Worm (Caenorhabditis elegans) whole organism, early embryonic: ENCODE measurements around the gene F13E9.19.
A peak's percentile ranks its signal among the peaks of the same experiment; 100 is the strongest.

ENCODE experiments used
- B0310.2 ChIP-seq: sonication (generic microtip); optimal IDR thresholded peaks from 2 replicates; lab custom pipeline; 2016; ENCODE audit warnings: mild to moderate bottlenecking, missing genetic modification characterization, missing compliant biosample characterization
- F13C5.2 ChIP-seq: sonication (generic microtip); optimal IDR thresholded peaks from 2 replicates; lab custom pipeline; 2017; ENCODE audit warnings: mild to moderate bottlenecking, missing genetic modification characterization, inconsistent platforms, missing compliant biosample characterization
- aly-1 ChIP-seq: sonication (generic microtip); optimal IDR thresholded peaks from 2 replicates; lab custom pipeline; 2016; ENCODE audit warnings: missing genetic modification characterization, missing compliant biosample characterization
- ama-1 ChIP-seq: fragments of 150-350 bp; optimal IDR thresholded peaks from 2 replicates; lab custom pipeline; 2014
- ceh-13 ChIP-seq: fragments of 200-800 bp; sonication (Bioruptor generic); optimal IDR thresholded peaks from 2 replicates; lab custom pipeline; 2018; ENCODE audit warnings: mild to moderate bottlenecking, missing genetic modification characterization, missing compliant biosample characterization
- ceh-36 ChIP-seq: sonication (generic microtip); optimal IDR thresholded peaks from 2 replicates; lab custom pipeline; 2016; ENCODE audit warnings: missing genetic modification characterization, inconsistent platforms, missing compliant biosample characterization
- ets-7 ChIP-seq: sonication (generic microtip); optimal IDR thresholded peaks from 2 replicates; lab custom pipeline; 2016; ENCODE audit warnings: missing genotype, missing genetic modification characterization, missing compliant biosample characterization
- flt-1 ChIP-seq: fragments of 200-800 bp; sonication (Bioruptor generic); IDR thresholded peaks from 2 replicates; pipeline ENCODE4 v1.3.6; 2022; ENCODE audit warnings: missing genetic modification characterization, missing compliant biosample characterization
- hmbx-1 ChIP-seq: sonication (generic microtip); optimal IDR thresholded peaks from 2 replicates; lab custom pipeline; 2016; ENCODE audit warnings: mild to moderate bottlenecking, missing genetic modification characterization, missing compliant biosample characterization
- hmg-4 ChIP-seq: fragments of 200-800 bp; sonication (Bioruptor generic); optimal IDR thresholded peaks from 2 replicates; lab custom pipeline; 2018; ENCODE audit warnings: mild to moderate bottlenecking, missing genetic modification characterization, missing compliant biosample characterization
- hnd-1 ChIP-seq: sonication (generic microtip); optimal IDR thresholded peaks from 2 replicates; lab custom pipeline; 2016; ENCODE audit warnings: missing genetic modification characterization, missing compliant biosample characterization
- pes-1 ChIP-seq: fragments of 200-800 bp; sonication (Bioruptor generic); IDR thresholded peaks from 2 replicates; pipeline ENCODE4 v1.3.6; 2022; ENCODE audit warnings: missing genetic modification reagents, missing genetic modification characterization, missing compliant biosample characterization
- scrt-1 ChIP-seq: fragments of 200-800 bp; sonication (Bioruptor generic); IDR thresholded peaks from 2 replicates; pipeline ENCODE4 v1.3.6; 2022; ENCODE audit warnings: missing genetic modification characterization, missing compliant biosample characterization
- sea-1 ChIP-seq: fragments of 200-800 bp; sonication (Bioruptor generic); conservative IDR thresholded peaks from 2 replicates; pipeline ENCODE4 v1.3.6; 2022; ENCODE audit warnings: missing genetic modification characterization, missing compliant biosample characterization
- tbx-11 ChIP-seq: fragments of 200-800 bp; sonication (Bioruptor generic); IDR thresholded peaks from 2 replicates; pipeline ENCODE4 v1.3.6; 2022; ENCODE audit warnings: missing genetic modification characterization, missing compliant biosample characterization
- tbx-37 ChIP-seq: fragments of 200-800 bp; sonication (Bioruptor generic); conservative IDR thresholded peaks from 2 replicates; pipeline ENCODE4 v1.3.6; 2022; ENCODE audit warnings: missing genetic modification reagents, missing genetic modification characterization, missing compliant biosample characterization
- tra-4 ChIP-seq: sonication (generic microtip); optimal IDR thresholded peaks from 2 replicates; lab custom pipeline; 2017; ENCODE audit warnings: missing genetic modification characterization, missing compliant biosample characterization

The F13E9.19 gene

DNA sequence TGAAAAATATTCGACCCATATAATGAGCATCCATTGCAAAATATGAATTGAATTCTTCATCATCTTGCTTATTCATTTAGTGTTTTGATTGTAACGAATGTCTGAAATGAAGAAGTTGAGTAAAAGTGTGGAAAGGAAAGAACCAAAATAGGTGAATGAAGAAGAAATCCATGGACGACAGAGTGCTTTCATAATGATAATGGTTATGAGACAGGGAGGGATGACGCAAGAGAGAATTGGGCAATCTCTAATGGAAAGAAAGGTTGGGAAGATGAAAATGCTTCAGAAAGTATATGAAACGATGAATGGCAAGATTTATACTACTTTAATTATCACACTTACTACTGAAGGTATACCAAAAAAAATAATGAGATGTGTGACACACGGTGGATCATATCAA, 5.1 kb downstream of the F13E9.19 start, which contains the start of gene ZK596.3:
ZK596.3 (minus strand) TSS at position 101 of the 400 bp plus-strand sequence.
- TF ChIP-seq ets-7 (tag; lab: Kevin White, UChicago) (no peak), tra-4 (tag; lab: Kevin White, UChicago) (no peak), ceh-36 (tag; lab: Kevin White, UChicago) (no peak), aly-1 (no peak), ama-1 (lab: Kevin White, UChicago) (no peak), B0310.2 (tag; lab: Kevin White, UChicago) (no peak), tbx-11 (GFP tag; lab: Robert Waterston, UW) (no peak), hmg-4 (no peak), tbx-37 (GFP tag; lab: Robert Waterston, UW) (no peak), flt-1 (GFP tag; lab: Robert Waterston, UW) (no peak)

DNA sequence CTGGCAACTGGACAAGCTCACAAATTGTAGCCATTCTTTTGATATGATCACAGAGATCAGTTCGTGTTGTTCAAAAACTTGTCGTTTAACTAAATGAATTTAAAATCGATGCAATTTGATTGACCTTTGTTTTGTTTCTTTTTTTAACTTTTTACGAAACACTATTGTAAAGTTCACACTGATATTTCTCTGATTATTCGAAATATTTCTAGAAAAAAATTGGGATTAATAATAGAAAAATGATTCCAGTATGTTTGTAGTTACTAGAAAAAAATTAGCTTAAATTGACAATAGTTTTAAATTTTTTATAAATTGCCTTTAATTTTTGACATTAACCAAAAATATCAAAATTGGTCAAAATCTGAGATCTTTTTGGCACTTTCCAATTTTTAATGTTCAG, 10.0 kb downstream of the F13E9.19 start, which contains the start of gene ZK596.2:
ZK596.2 (minus strand) TSS at position 101 of the 400 bp plus-strand sequence.
- TF ChIP-seq tra-4 (tag; lab: Kevin White, UChicago) = no peak
- no peak for TF ChIP-seq tbx-11 (GFP tag; lab: Robert Waterston, UW)
- no peak for TF ChIP-seq ceh-13 (GFP tag; lab: Kevin White, UChicago)
- TF ChIP-seq aly-1 = no peak
- TF ChIP-seq hmbx-1 (tag; lab: Kevin White, UChicago) = no peak
- no peak for TF ChIP-seq flt-1 (GFP tag; lab: Robert Waterston, UW)
- TF ChIP-seq ets-7 (tag; lab: Kevin White, UChicago) = no peak
- no peak for TF ChIP-seq hnd-1 (tag; lab: Kevin White, UChicago)
- TF ChIP-seq tbx-37 (GFP tag; lab: Robert Waterston, UW) = no peak
- no peak for TF ChIP-seq ceh-36 (tag; lab: Kevin White, UChicago)
- TF ChIP-seq pes-1 = no peak
- TF ChIP-seq ama-1 (lab: Kevin White, UChicago) = no peak
- TF ChIP-seq B0310.2 (tag; lab: Kevin White, UChicago) = no peak
- TF ChIP-seq scrt-1 (GFP tag; lab: Robert Waterston, UW) = no peak
- no peak for TF ChIP-seq F13C5.2 (tag; lab: Kevin White, UChicago)
- no peak for TF ChIP-seq sea-1 (GFP tag; lab: Robert Waterston, UW)

DNA sequence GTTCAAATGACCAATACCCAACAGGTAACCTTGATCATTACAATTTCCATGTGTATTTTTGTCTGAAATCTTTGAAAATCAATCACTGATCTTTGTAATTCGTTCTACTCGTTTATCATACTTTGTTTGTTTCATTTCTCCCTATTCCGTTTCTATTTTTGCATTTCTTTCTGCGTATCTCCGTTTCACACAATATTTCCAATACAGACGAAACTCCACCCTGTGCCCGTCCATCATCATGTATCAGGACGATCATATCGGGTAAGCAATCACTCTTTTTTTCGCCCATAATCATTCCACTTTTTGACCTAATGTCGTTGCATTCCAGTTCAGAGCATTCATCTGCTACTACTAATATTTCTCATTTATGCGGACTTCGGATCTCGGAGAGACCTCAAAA, 10.5 kb downstream of the F13E9.19 start, which contains the start of gene pyk-2:
pyk-2 (plus strand) TSS at position 206 of the 400 bp plus-strand sequence.
- TF ChIP-seq flt-1 (GFP tag; lab: Robert Waterston, UW) (no peak), hnd-1 (tag; lab: Kevin White, UChicago) (no peak), B0310.2 (tag; lab: Kevin White, UChicago) (no peak), ceh-13 (GFP tag; lab: Kevin White, UChicago) (no peak), ama-1 (lab: Kevin White, UChicago) (no peak), pes-1 (no peak), aly-1 (no peak), scrt-1 (GFP tag; lab: Robert Waterston, UW) (no peak), ets-7 (tag; lab: Kevin White, UChicago) (no peak), tbx-11 (GFP tag; lab: Robert Waterston, UW) (no peak), tbx-37 (GFP tag; lab: Robert Waterston, UW) (no peak), F13C5.2 (tag; lab: Kevin White, UChicago) (no peak), hmg-4 (no peak), sea-1 (GFP tag; lab: Robert Waterston, UW) (no peak), tra-4 (tag; lab: Kevin White, UChicago) (no peak), ceh-36 (tag; lab: Kevin White, UChicago) (no peak), hmbx-1 (tag; lab: Kevin White, UChicago) (no peak)

DNA sequence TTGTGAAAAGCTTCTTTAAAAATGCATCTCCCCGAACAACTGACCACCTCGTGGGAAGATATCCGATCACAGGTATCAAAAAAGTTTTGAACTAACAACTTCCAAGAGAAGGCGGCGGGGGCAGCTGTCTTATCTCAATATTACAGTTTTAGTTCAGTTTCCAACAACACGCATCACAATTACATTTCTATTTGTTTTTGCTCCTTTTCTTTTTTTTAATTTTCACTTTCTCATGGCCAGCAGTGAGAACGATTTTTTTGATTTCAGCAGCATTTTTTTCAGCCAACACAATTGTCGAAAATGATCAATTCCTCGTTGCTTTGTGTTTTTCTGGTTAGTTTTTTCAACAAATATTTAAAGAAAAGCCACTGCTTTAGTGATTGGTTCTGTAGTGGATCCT, 13.9 kb downstream of the F13E9.19 start, which contains the start of gene ZK593.2:
ZK593.2 (plus strand) TSS at position 301 of the 400 bp plus-strand sequence.
- TF ChIP-seq ceh-36 (tag; lab: Kevin White, UChicago) = no peak
- TF ChIP-seq flt-1 (GFP tag; lab: Robert Waterston, UW) = no peak

DNA sequence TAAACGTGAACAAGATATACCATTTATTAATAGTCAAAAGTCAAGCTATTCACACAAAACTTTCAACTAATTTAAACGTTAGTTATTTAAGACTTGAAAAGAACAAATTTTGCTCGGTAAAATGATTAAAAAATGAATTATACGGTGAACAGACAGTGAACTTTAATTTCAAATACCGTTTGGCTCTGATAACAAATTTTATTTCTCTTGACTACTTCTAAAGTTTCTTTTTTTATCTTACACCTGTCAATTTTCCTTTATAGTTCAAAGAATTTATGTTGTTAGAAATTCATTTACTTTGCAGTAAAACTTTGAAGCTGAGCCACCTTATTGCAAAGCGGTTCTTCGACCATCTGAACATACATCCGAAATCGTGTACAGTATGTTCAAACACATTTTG, 16.2 kb downstream of the F13E9.19 start, which contains the start of gene ZK593.3:
ZK593.3 (plus strand) TSS at position 301 of the 400 bp plus-strand sequence.
- TF ChIP-seq pes-1 (no peak), hnd-1 (tag; lab: Kevin White, UChicago) (no peak), F13C5.2 (tag; lab: Kevin White, UChicago) (no peak), flt-1 (GFP tag; lab: Robert Waterston, UW) (no peak)

DNA sequence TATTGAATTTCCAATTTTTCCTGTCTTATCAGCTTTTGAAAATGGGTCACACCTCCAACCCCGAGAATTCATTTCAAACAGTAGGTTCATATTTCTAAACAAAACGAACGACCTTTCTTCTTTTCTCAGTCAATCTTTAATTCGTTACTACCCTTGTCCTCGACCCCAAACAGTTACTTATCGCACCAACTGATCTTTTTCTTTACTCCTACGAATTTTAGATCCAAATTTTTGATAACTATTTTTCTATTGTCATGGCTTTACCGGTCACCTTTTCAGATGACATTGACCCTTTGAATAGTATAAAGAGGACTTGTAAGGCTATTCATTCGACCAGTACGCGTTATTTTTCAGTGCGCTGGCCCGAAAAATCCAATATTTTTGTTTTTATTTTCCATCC, 16.9 kb downstream of the F13E9.19 start:
- TF ChIP-seq tra-4 (tag; lab: Kevin White, UChicago) (no peak), F13C5.2 (tag; lab: Kevin White, UChicago) (no peak), B0310.2 (tag; lab: Kevin White, UChicago) (no peak), hnd-1 (tag; lab: Kevin White, UChicago) (no peak), hmg-4 (no peak), sea-1 (GFP tag; lab: Robert Waterston, UW) (no peak), scrt-1 (GFP tag; lab: Robert Waterston, UW) (no peak), aly-1 (no peak), ama-1 (lab: Kevin White, UChicago) (no peak)

DNA sequence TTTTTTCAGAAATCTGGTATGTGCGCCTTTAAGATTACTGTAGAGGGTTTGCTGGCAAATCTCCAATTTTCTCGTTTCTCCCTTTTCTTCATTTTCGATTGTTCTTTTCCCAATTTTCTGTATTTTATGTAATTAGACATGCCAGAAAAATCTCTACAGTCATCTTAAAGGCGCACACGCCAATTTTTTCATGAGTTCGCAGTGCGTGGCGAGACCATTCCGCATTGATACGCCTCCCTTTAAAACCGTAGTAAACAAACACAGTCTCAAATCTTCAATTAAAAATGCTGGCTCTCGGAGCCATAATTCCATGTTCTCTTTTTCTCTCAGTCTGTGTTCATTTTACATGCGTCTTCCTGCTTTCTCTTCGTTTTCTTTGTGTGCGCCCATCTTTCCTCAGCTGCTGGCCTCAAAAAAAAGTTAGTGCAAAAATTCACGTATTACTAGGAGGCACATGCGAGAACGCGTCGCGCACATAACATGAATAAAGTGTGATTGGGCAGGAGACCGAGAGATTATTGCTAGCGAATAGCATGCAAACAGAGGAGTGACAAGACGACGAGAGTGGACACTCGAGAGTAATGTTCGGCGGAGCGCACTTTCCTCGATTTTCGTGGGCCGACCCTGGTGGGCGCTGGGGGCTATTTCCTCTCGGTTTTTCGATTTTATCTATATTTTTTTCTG, 19.8 kb downstream of the F13E9.19 start:
- TF ChIP-seq hmg-4 (peak; percentile 13), ceh-36 (tag; lab: Kevin White, UChicago) (no peak), ets-7 (tag; lab: Kevin White, UChicago) (no peak), F13C5.2 (tag; lab: Kevin White, UChicago) (peak; percentile 51), hnd-1 (tag; lab: Kevin White, UChicago) (no peak)
